Worm (Caenorhabditis elegans) whole organism, early embryonic: Measurements from ENCODE around the gene F54D5.7.

Experiments
- B0310.2 ChIP-seq: sonication (generic microtip); optimal IDR thresholded peaks from 2 replicates; lab custom pipeline; 2016; ENCODE audit warnings: mild to moderate bottlenecking, missing genetic modification characterization, missing compliant biosample characterization
- F13C5.2 ChIP-seq: sonication (generic microtip); optimal IDR thresholded peaks from 2 replicates; lab custom pipeline; 2017; ENCODE audit warnings: mild to moderate bottlenecking, missing genetic modification characterization, inconsistent platforms, missing compliant biosample characterization
- aly-1 ChIP-seq: sonication (generic microtip); optimal IDR thresholded peaks from 2 replicates; lab custom pipeline; 2016; ENCODE audit warnings: missing genetic modification characterization, missing compliant biosample characterization
- ama-1 ChIP-seq: fragments of 150-350 bp; optimal IDR thresholded peaks from 2 replicates; lab custom pipeline; 2014
- ceh-13 ChIP-seq: fragments of 200-800 bp; sonication (Bioruptor generic); optimal IDR thresholded peaks from 2 replicates; lab custom pipeline; 2018; ENCODE audit warnings: mild to moderate bottlenecking, missing genetic modification characterization, missing compliant biosample characterization
- ceh-36 ChIP-seq: sonication (generic microtip); optimal IDR thresholded peaks from 2 replicates; lab custom pipeline; 2016; ENCODE audit warnings: missing genetic modification characterization, inconsistent platforms, missing compliant biosample characterization
- ets-7 ChIP-seq: sonication (generic microtip); optimal IDR thresholded peaks from 2 replicates; lab custom pipeline; 2016; ENCODE audit warnings: missing genotype, missing genetic modification characterization, missing compliant biosample characterization
- flt-1 ChIP-seq: fragments of 200-800 bp; sonication (Bioruptor generic); IDR thresholded peaks from 2 replicates; pipeline ENCODE4 v1.3.6; 2022; ENCODE audit warnings: missing genetic modification characterization, missing compliant biosample characterization
- hmbx-1 ChIP-seq: sonication (generic microtip); optimal IDR thresholded peaks from 2 replicates; lab custom pipeline; 2016; ENCODE audit warnings: mild to moderate bottlenecking, missing genetic modification characterization, missing compliant biosample characterization
- hmg-4 ChIP-seq: fragments of 200-800 bp; sonication (Bioruptor generic); optimal IDR thresholded peaks from 2 replicates; lab custom pipeline; 2018; ENCODE audit warnings: mild to moderate bottlenecking, missing genetic modification characterization, missing compliant biosample characterization
- hnd-1 ChIP-seq: sonication (generic microtip); optimal IDR thresholded peaks from 2 replicates; lab custom pipeline; 2016; ENCODE audit warnings: missing genetic modification characterization, missing compliant biosample characterization
- pes-1 ChIP-seq: fragments of 200-800 bp; sonication (Bioruptor generic); IDR thresholded peaks from 2 replicates; pipeline ENCODE4 v1.3.6; 2022; ENCODE audit warnings: missing genetic modification reagents, missing genetic modification characterization, missing compliant biosample characterization
- scrt-1 ChIP-seq: fragments of 200-800 bp; sonication (Bioruptor generic); IDR thresholded peaks from 2 replicates; pipeline ENCODE4 v1.3.6; 2022; ENCODE audit warnings: missing genetic modification characterization, missing compliant biosample characterization
- sea-1 ChIP-seq: fragments of 200-800 bp; sonication (Bioruptor generic); conservative IDR thresholded peaks from 2 replicates; pipeline ENCODE4 v1.3.6; 2022; ENCODE audit warnings: missing genetic modification characterization, missing compliant biosample characterization
- tbx-11 ChIP-seq: fragments of 200-800 bp; sonication (Bioruptor generic); IDR thresholded peaks from 2 replicates; pipeline ENCODE4 v1.3.6; 2022; ENCODE audit warnings: missing genetic modification characterization, missing compliant biosample characterization
- tbx-37 ChIP-seq: fragments of 200-800 bp; sonication (Bioruptor generic); conservative IDR thresholded peaks from 2 replicates; pipeline ENCODE4 v1.3.6; 2022; ENCODE audit warnings: missing genetic modification reagents, missing genetic modification characterization, missing compliant biosample characterization
- tra-4 ChIP-seq: sonication (generic microtip); optimal IDR thresholded peaks from 2 replicates; lab custom pipeline; 2017; ENCODE audit warnings: missing genetic modification characterization, missing compliant biosample characterization

Gene F54D5.7

DNA sequence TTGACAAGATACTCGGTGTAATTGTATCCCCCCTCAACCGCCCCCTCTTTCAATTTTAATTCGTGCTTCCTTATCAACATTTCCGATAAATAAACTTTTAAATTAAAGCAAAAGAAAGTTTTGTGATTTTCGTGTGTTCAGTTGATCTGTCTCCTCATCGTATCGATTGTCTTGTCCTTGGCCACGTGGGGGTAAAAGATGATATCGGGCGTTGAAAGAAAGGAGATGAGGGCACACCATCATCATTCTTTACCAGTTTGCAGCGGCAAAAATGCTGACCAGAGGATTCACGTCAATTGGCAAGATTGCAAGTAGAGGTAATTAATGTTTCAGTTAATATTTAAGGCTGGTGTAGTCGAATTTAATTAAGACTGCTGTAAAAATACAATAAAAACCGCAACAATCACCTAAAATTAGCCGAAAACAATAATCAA, at the start of gene F54D5.7:
Gene F54D5.7, plus strand, starts transcription at position 264 of the 434 bp plus-strand sequence.
- TF ChIP-seq sea-1 (GFP tag; lab: Robert Waterston, UW) (0 out of 2 replicates have a peak, but pooled peaks have one; percentile 66), tbx-11 (GFP tag; lab: Robert Waterston, UW) (no peak), aly-1 (tag; lab: Kevin White, UChicago) (no peak), ets-7 (tag; lab: Kevin White, UChicago) (no peak), F13C5.2 (tag; lab: Kevin White, UChicago) (no peak), hnd-1 (tag; lab: Kevin White, UChicago) (no peak), hmg-4 (GFP tag; lab: Kevin White, UChicago) (no peak), tbx-37 (GFP tag; lab: Robert Waterston, UW) (no peak), ceh-36 (no peak), flt-1 (GFP tag; lab: Robert Waterston, UW) (no peak), B0310.2 (tag; lab: Kevin White, UChicago) (no peak), hmbx-1 (tag; lab: Kevin White, UChicago) (peak; percentile 22), tra-4 (tag; lab: Kevin White, UChicago) (no peak), ama-1 (lab: Kevin White, UChicago) (peak; percentile 77), pes-1 (GFP tag; lab: Robert Waterston, UW) (no peak), scrt-1 (GFP tag; lab: Robert Waterston, UW) (no peak), ceh-13 (GFP tag; lab: Kevin White, UChicago) (no peak)

DNA sequence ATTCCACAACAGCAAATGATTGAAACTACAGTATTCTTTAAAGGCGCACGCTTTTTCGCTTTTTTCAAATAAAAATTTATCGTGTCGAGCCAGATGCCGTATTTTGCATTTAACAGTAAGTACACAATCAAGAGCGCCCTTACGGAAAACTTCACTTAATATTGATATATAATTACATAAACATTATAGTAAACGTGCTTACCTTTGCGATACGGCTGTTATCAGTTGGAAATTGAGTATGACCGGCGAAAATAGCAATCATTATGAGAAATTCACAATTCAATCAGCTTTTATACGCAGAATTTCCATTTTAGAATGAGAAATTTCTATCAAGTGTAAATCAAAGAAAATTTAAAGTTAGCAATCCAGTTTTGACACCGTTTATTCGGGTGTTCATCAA, 47.1 kb upstream of the F54D5.7 start, which contains the start of gene B0334.20:
Gene B0334.20, minus strand, starts transcription at position 262 of the 400 bp plus-strand sequence.
- TF ChIP-seq scrt-1 (GFP tag; lab: Robert Waterston, UW) (no peak), aly-1 (tag; lab: Kevin White, UChicago) (no peak), pes-1 (GFP tag; lab: Robert Waterston, UW) (no peak)

DNA sequence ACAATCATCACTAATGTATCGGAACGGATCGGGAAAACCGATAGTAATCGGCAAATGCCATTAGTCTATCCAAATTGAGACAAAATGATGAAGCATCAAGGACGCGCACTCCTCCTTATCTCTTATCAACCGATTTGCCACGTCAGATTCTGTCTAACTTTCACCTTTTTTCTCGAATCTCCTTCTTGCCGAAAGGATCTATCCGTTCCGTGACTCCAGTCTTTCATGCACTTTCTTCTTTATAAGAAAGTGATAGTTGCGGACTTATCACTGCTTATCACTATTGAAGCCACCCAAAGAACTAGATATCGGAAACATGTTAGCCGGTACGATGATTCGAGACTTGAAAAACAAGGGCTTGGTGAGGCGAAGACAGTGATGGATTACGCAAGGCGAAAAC, 45.4 kb upstream of the F54D5.7 start:
- TF ChIP-seq tbx-11 (GFP tag; lab: Robert Waterston, UW) (no peak), pes-1 (GFP tag; lab: Robert Waterston, UW) (no peak), sea-1 (GFP tag; lab: Robert Waterston, UW) (no peak), tbx-37 (GFP tag; lab: Robert Waterston, UW) (no peak), hnd-1 (tag; lab: Kevin White, UChicago) (no peak), ets-7 (tag; lab: Kevin White, UChicago) (no peak), hmbx-1 (tag; lab: Kevin White, UChicago) (no peak), tra-4 (tag; lab: Kevin White, UChicago) (no peak), B0310.2 (tag; lab: Kevin White, UChicago) (no peak), scrt-1 (GFP tag; lab: Robert Waterston, UW) (no peak), ceh-36 (no peak)

ce11 chrII:11503761-11504160, 43.6 kb upstream of the F54D5.7 start:
- TF ChIP-seq ceh-36: peak; percentile 86
- TF ChIP-seq scrt-1 (GFP tag; lab: Robert Waterston, UW): 0 out of 2 replicates have a peak, but pooled peaks have one; percentile 37
- no peak for TF ChIP-seq F13C5.2 (tag; lab: Kevin White, UChicago)

ce11 chrII:11510373-11510772, 36.9 kb upstream of the F54D5.7 start, which contains the start of gene npr-41:
Gene npr-41, plus strand, starts transcription at chrII:11510673.
- TF ChIP-seq tbx-11 (GFP tag; lab: Robert Waterston, UW): no peak
- TF ChIP-seq B0310.2 (tag; lab: Kevin White, UChicago): no peak
- TF ChIP-seq ceh-36: no peak
- no peak for TF ChIP-seq sea-1 (GFP tag; lab: Robert Waterston, UW)
- no peak for TF ChIP-seq hnd-1 (tag; lab: Kevin White, UChicago)

DNA sequence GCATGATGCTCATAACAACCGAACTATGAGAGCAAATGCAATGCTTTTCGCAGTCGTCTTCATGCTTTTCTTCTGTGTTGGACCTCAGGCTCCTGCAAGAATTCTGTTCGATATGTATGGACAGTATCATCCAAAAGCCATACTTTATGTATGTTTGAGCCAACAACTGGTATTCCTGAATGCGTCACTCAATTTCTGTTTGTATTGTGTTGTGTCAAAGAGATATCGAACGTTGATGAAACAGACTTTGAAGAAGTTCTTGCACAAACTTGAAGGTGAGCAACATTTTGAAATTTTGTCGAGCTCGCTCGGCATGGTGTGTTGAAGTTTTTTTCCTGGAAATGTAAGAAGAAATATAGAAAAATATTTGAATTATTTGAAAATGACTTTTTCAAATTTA, 34.4 kb upstream of the F54D5.7 start:
- TF ChIP-seq sea-1 (GFP tag; lab: Robert Waterston, UW) (no peak), ceh-13 (GFP tag; lab: Kevin White, UChicago) (no peak), F13C5.2 (tag; lab: Kevin White, UChicago) (no peak), tbx-37 (GFP tag; lab: Robert Waterston, UW) (no peak)

ce11 chrII:11514775-11515174, 32.5 kb upstream of the F54D5.7 start, which contains the start of gene srh-44:
Gene srh-44, plus strand, starts transcription at chrII:11515075.
- no peak for TF ChIP-seq ceh-13 (GFP tag; lab: Kevin White, UChicago)
- no peak for TF ChIP-seq ceh-36

ce11 chrII:11518184-11518583, 29.1 kb upstream of the F54D5.7 start, which contains the start of gene B0334.10:
Gene B0334.10, plus strand, starts transcription at chrII:11518484.
- no peak for TF ChIP-seq tra-4 (tag; lab: Kevin White, UChicago)
- TF ChIP-seq aly-1 (tag; lab: Kevin White, UChicago): no peak
- TF ChIP-seq F13C5.2 (tag; lab: Kevin White, UChicago): no peak
- TF ChIP-seq tbx-11 (GFP tag; lab: Robert Waterston, UW): no peak

- TF ChIP-seq hmg-4 (GFP tag; lab: Kevin White, UChicago): no peak
- TF ChIP-seq scrt-1 (GFP tag; lab: Robert Waterston, UW): no peak
- no peak for TF ChIP-seq aly-1 (tag; lab: Kevin White, UChicago)
- no peak for TF ChIP-seq tbx-37 (GFP tag; lab: Robert Waterston, UW)
- no peak for TF ChIP-seq ceh-13 (GFP tag; lab: Kevin White, UChicago)
- no peak for TF ChIP-seq hnd-1 (tag; lab: Kevin White, UChicago)
- no peak for TF ChIP-seq B0310.2 (tag; lab: Kevin White, UChicago)
- TF ChIP-seq hmbx-1 (tag; lab: Kevin White, UChicago): no peak
- TF ChIP-seq tbx-11 (GFP tag; lab: Robert Waterston, UW): no peak
- TF ChIP-seq pes-1 (GFP tag; lab: Robert Waterston, UW): no peak
- no peak for TF ChIP-seq tra-4 (tag; lab: Kevin White, UChicago)
Measured at ce11 chrII:11521300-11521699, 26.0 kb upstream of the F54D5.7 start, which contains the start of gene Y62F5A.10. Gene Y62F5A.10, plus strand, starts transcription at chrII:11521600.
